Fruit fly (Drosophila melanogaster) whole organism, embryonic: Measurements from ENCODE around the gene CG15922.

Experiments
- Bgb ChIP-seq: fragments of 200-800 bp; sonication (Bioruptor generic); IDR thresholded peaks from 2 replicates; pipeline ENCODE4 v1.3.6; 2022; ENCODE audit warnings: missing biosample characterization, missing genetic modification characterization; ENCODE audit not compliant: partially characterized antibody
- CG10366 ChIP-seq: fragments of 200-800 bp; sonication (Bioruptor generic); IDR thresholded peaks from 2 replicates; pipeline ENCODE4 v1.3.6; 2022; ENCODE audit warnings: missing biosample characterization, missing genetic modification characterization
- CG11696 ChIP-seq: fragments of 200-800 bp; sonication (Bioruptor generic); IDR thresholded peaks from 2 replicates; pipeline ENCODE4 v1.3.6; 2022; ENCODE audit warnings: missing biosample characterization, missing genetic modification characterization
- CG12299 ChIP-seq: fragments of 200-800 bp; sonication (Bioruptor generic); optimal IDR thresholded peaks from 2 replicates; lab custom pipeline; 2018; ENCODE audit warnings: missing biosample characterization, mild to moderate bottlenecking, missing genetic modification characterization
- CG12769 ChIP-seq: fragments of 200-800 bp; sonication (Bioruptor generic); optimal IDR thresholded peaks from 2 replicates; lab custom pipeline; 2019; ENCODE audit warnings: missing biosample characterization, mild to moderate bottlenecking, missing genetic modification characterization, moderate library complexity
- CG13775 ChIP-seq: fragments of 200-800 bp; sonication (Bioruptor generic); optimal IDR thresholded peaks from 3 replicates; lab custom pipeline; 2017; ENCODE audit warnings: missing biosample characterization, mild to moderate bottlenecking, missing genetic modification characterization
- CG13894 ChIP-seq: fragments of 200-800 bp; sonication (Bioruptor generic); optimal IDR thresholded peaks from 3 replicates; lab custom pipeline; 2018; ENCODE audit warnings: missing biosample characterization, mild to moderate bottlenecking, missing genetic modification characterization, moderate library complexity
- CG14667 ChIP-seq: fragments of 200-800 bp; sonication (Bioruptor generic); IDR thresholded peaks from 2 replicates; pipeline ENCODE4 v1.3.6; 2022; ENCODE audit warnings: missing biosample characterization, missing genetic modification characterization
- CG15073 ChIP-seq: fragments of 200-800 bp; sonication (Bioruptor generic); optimal IDR thresholded peaks from 2 replicates; lab custom pipeline; 2016; ENCODE audit warnings: missing biosample characterization, missing genetic modification characterization
- CG16779 ChIP-seq: fragments of 200-800 bp; sonication (Bioruptor generic); IDR thresholded peaks from 2 replicates; pipeline ENCODE4 v1.3.6; 2022; ENCODE audit warnings: missing biosample characterization, missing genetic modification characterization
- CG17802 ChIP-seq: fragments of 200-800 bp; sonication (Bioruptor generic); optimal IDR thresholded peaks from 2 replicates; lab custom pipeline; 2018; ENCODE audit warnings: missing biosample characterization, mild to moderate bottlenecking, missing genetic modification characterization, moderate library complexity
- CG32767 ChIP-seq: fragments of 200-800 bp; sonication (Bioruptor generic); IDR thresholded peaks from 2 replicates; pipeline ENCODE4 v1.3.6; 2022; ENCODE audit warnings: missing biosample characterization, missing genetic modification characterization
- CG4328 ChIP-seq: fragments of 200-800 bp; sonication (Bioruptor generic); optimal IDR thresholded peaks from 3 replicates; lab custom pipeline; 2017; ENCODE audit warnings: missing biosample characterization, missing genetic modification reagents, missing genetic modification characterization
- CG5180 ChIP-seq: fragments of 200-800 bp; sonication (Bioruptor generic); optimal IDR thresholded peaks from 3 replicates; lab custom pipeline; 2017; ENCODE audit warnings: missing biosample characterization, missing genetic modification characterization, mild to moderate bottlenecking, moderate library complexity, missing genetic modification reagents
- CG6765 ChIP-seq: fragments of 200-800 bp; sonication (Bioruptor generic); optimal IDR thresholded peaks from 3 replicates; lab custom pipeline; 2017; ENCODE audit warnings: missing biosample characterization, mild to moderate bottlenecking, missing genetic modification characterization
- CG6813 ChIP-seq: fragments of 200-800 bp; sonication (Bioruptor generic); optimal IDR thresholded peaks from 2 replicates; lab custom pipeline; 2017; ENCODE audit warnings: missing biosample characterization, missing genetic modification characterization, mild to moderate bottlenecking, moderate library complexity, missing genetic modification reagents
- Camta ChIP-seq: fragments of 200-800 bp; sonication (Bioruptor generic); optimal IDR thresholded peaks from 2 replicates; lab custom pipeline; 2016; ENCODE audit warnings: missing biosample characterization, missing genetic modification characterization
- D19B ChIP-seq: fragments of 200-800 bp; sonication (Bioruptor generic); optimal IDR thresholded peaks from 2 replicates; lab custom pipeline; 2017; ENCODE audit warnings: missing biosample characterization, mild to moderate bottlenecking, missing genetic modification characterization
- Fer2 ChIP-seq: fragments of 200-800 bp; sonication (Bioruptor generic); optimal IDR thresholded peaks from 2 replicates; lab custom pipeline; 2018; ENCODE audit warnings: missing biosample characterization, mild to moderate bottlenecking, missing genetic modification characterization, moderate library complexity
- GATAe ChIP-seq: fragments of 200-800 bp; sonication (Bioruptor generic); conservative IDR thresholded peaks from 2 replicates; pipeline ENCODE4 v1.3.6; 2022; ENCODE audit warnings: missing biosample characterization, missing genetic modification characterization
- H15 ChIP-seq: fragments of 200-800 bp; sonication (Bioruptor generic); IDR thresholded peaks from 3 replicates; pipeline ENCODE4 v1.3.6; 2022; ENCODE audit warnings: missing biosample characterization, missing genetic modification characterization
- HLH4C ChIP-seq: fragments of 200-800 bp; sonication (Bioruptor generic); IDR thresholded peaks from 3 replicates; pipeline ENCODE4 v1.3.6; 2022; ENCODE audit warnings: missing biosample characterization, missing genetic modification characterization; ENCODE audit not compliant: partially characterized antibody
- Hmr ChIP-seq: fragments of 200-800 bp; sonication (Bioruptor generic); optimal IDR thresholded peaks from 3 replicates; lab custom pipeline; 2017; ENCODE audit warnings: mild to moderate bottlenecking, missing biosample characterization, missing genetic modification reagents, missing genetic modification characterization
- NC2α ChIP-seq: fragments of 200-800 bp; sonication (Bioruptor generic); optimal IDR thresholded peaks from 2 replicates; lab custom pipeline; 2016; ENCODE audit warnings: missing biosample characterization, missing genetic modification characterization
- Neu2 ChIP-seq: fragments of 200-800 bp; sonication (Bioruptor generic); optimal IDR thresholded peaks from 3 replicates; lab custom pipeline; 2016; ENCODE audit warnings: missing biosample characterization, missing genetic modification characterization, borderline replicate concordance
- Ravus ChIP-seq: fragments of 200-800 bp; sonication (Bioruptor generic); IDR thresholded peaks from 2 replicates; pipeline ENCODE4 v1.3.6; 2022; ENCODE audit warnings: missing biosample characterization, missing genetic modification characterization
- Rx ChIP-seq: fragments of 200-800 bp; sonication (Bioruptor generic); IDR thresholded peaks from 2 replicates; pipeline ENCODE4 v1.3.6; 2022; ENCODE audit warnings: missing biosample characterization, missing genetic modification characterization
- Stat92E ChIP-seq, 3 experiments: fragments of >200 bp in 2 of 3; fragments of 200-800 bp in 1 of 3; sonication (Bioruptor generic) in 1 of 3; optimal IDR thresholded peaks; 2 replicates each; lab custom pipeline; 2017 to 2019; ENCODE audit warnings: missing biosample characterization in 3 of 3, missing genetic modification characterization in 3 of 3, mild to moderate bottlenecking in 1 of 3, moderate library complexity in 1 of 3
- Taf1 ChIP-seq: fragments of 200-800 bp; sonication (Bioruptor generic); IDR thresholded peaks from 2 replicates; pipeline ENCODE4 v1.3.6; 2022; ENCODE audit warnings: missing biosample characterization, missing genetic modification characterization
- Xrp1 ChIP-seq: fragments of 200-800 bp; sonication (Bioruptor generic); IDR thresholded peaks from 2 replicates; pipeline ENCODE4 v1.3.6; 2022; ENCODE audit warnings: missing biosample characterization, missing genetic modification characterization
- ab ChIP-seq: fragments of 200-800 bp; sonication (Bioruptor generic); optimal IDR thresholded peaks from 2 replicates; lab custom pipeline; 2016; ENCODE audit warnings: missing biosample characterization, missing genetic modification characterization
- ac ChIP-seq: fragments of 200-800 bp; sonication (Bioruptor generic); optimal IDR thresholded peaks from 3 replicates; lab custom pipeline; 2017; ENCODE audit warnings: missing biosample characterization, mild to moderate bottlenecking, missing genetic modification characterization
- aop ChIP-seq: fragments of 200-800 bp; sonication (Bioruptor generic); IDR thresholded peaks from 2 replicates; pipeline ENCODE4 v1.3.6; 2022; ENCODE audit warnings: missing biosample characterization, missing genetic modification characterization
- da ChIP-seq: fragments of 200-800 bp; sonication (Bioruptor generic); optimal IDR thresholded peaks from 2 replicates; lab custom pipeline; 2016; ENCODE audit warnings: missing biosample characterization, missing genetic modification characterization
- fd102C ChIP-seq: fragments of 200-800 bp; sonication (Bioruptor generic); optimal IDR thresholded peaks from 2 replicates; lab custom pipeline; 2018; ENCODE audit warnings: missing biosample characterization, mild to moderate bottlenecking, missing genetic modification characterization, moderate library complexity
- grau ChIP-seq: fragments of 200-800 bp; optimal IDR thresholded peaks from 3 replicates; lab custom pipeline; 2019; ENCODE audit warnings: missing biosample characterization, mild to moderate bottlenecking, missing genetic modification characterization, moderate library complexity
- gsb-n ChIP-seq: fragments of 200-800 bp; sonication (Bioruptor generic); optimal IDR thresholded peaks from 3 replicates; lab custom pipeline; 2018; ENCODE audit warnings: missing biosample characterization, mild to moderate bottlenecking, missing genetic modification characterization
- ham ChIP-seq: fragments of 200-800 bp; sonication (Bioruptor generic); IDR thresholded peaks from 2 replicates; pipeline ENCODE4 v1.3.6; 2022; ENCODE audit warnings: missing biosample characterization, missing genetic modification characterization
- hkb ChIP-seq, 2 experiments: fragments of 200-800 bp in 1 of 2; fragments of >200 bp in 1 of 2; sonication (Bioruptor generic) in 1 of 2; IDR thresholded peaks in 1 of 2; optimal IDR thresholded peaks in 1 of 2; 2 replicates each; pipeline versions ENCODE4 v1.3.6 to Lab custom; 2017 to 2022; ENCODE audit warnings: missing biosample characterization in 1 of 2, missing genetic modification characterization in 1 of 2
- knrl ChIP-seq: fragments of 200-800 bp; sonication (Bioruptor generic); IDR thresholded peaks from 3 replicates; pipeline ENCODE4 v1.3.6; 2022; ENCODE audit warnings: missing biosample characterization, missing genetic modification characterization; ENCODE audit not compliant: partially characterized antibody
- lov ChIP-seq, 2 experiments: fragments of 200-800 bp in 1 of 2; fragments of >200 bp in 1 of 2; sonication (Bioruptor generic) in 1 of 2; IDR thresholded peaks in 1 of 2; optimal IDR thresholded peaks in 1 of 2; 2 replicates in 1 of 2; 3 replicates in 1 of 2; pipeline versions ENCODE4 v1.3.6 to Lab custom; 2017 to 2022; ENCODE audit warnings: missing biosample characterization in 1 of 2, missing genetic modification characterization in 1 of 2
- mirr ChIP-seq: fragments of 200-800 bp; sonication (Bioruptor generic); optimal IDR thresholded peaks from 3 replicates; lab custom pipeline; 2018; ENCODE audit warnings: missing biosample characterization, mild to moderate bottlenecking, missing genetic modification characterization
- sens ChIP-seq: fragments of 200-800 bp; sonication (Bioruptor generic); peaks from one replicate; lab custom pipeline; 2016; ENCODE audit warnings: missing biosample characterization, missing genetic modification characterization
- slbo ChIP-seq: fragments of 200-800 bp; sonication (Bioruptor generic); IDR thresholded peaks from 2 replicates; pipeline ENCODE4 v1.3.6; 2022; ENCODE audit warnings: missing biosample characterization, missing genetic modification characterization
- twi ChIP-seq: fragments of 200-800 bp; optimal IDR thresholded peaks from 2 replicates; lab custom pipeline; 2019; ENCODE audit warnings: missing biosample characterization, mild to moderate bottlenecking, missing genetic modification characterization, moderate library complexity
- z ChIP-seq: fragments of 200-800 bp; sonication (Bioruptor generic); IDR thresholded peaks from 3 replicates; pipeline ENCODE4 v1.3.6; 2022; ENCODE audit warnings: missing biosample characterization, missing genetic modification characterization
- zen2 ChIP-seq: fragments of 200-800 bp; sonication (Bioruptor generic); IDR thresholded peaks from 3 replicates; pipeline ENCODE4 v1.3.6; 2022; ENCODE audit warnings: missing biosample characterization, missing genetic modification characterization; ENCODE audit not compliant: partially characterized antibody
- zfh1 ChIP-seq: fragments of 200-800 bp; sonication (Bioruptor generic); IDR thresholded peaks from 3 replicates; pipeline ENCODE4 v1.3.6; 2022; ENCODE audit warnings: missing biosample characterization, missing genetic modification characterization
- zfh2 ChIP-seq: fragments of 200-800 bp; sonication (Bioruptor generic); optimal IDR thresholded peaks from 2 replicates; lab custom pipeline; 2016; ENCODE audit warnings: missing biosample characterization, missing genetic modification characterization

Gene CG15922

DNA sequence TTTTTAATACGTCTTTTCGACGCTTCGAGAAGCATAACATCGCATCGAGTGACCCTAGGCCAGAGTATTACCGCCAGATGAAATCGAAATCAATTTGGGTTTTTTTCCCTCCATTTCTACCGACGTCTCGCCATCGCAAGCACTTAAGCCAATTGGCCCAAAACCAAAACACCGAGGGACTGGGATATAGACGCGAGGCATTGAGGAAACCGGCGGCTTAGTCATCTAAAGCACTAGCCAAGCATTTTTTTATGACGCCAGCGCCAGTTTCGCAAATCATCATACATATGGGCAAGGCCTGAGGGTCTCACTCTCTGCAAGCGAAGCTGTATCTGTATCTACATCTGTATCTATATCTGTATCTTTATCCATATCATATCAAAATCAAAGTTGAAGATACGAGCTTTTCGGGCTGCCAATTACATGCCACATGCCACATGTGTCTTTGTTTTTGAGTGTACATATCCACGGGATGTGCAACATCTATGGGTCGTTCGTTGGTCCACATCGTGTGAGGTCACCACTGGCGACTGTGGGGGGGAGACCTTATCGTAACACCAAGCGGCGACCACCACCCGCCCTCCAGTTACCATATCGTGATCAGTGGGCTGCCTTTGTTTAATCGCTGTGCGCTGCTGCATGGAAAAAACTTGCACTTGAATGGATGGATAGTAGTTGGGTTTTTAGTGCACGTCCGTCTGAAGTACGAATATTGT lies 7.6 kb upstream of the CG15922 start (continued):
- TF ChIP-seq CG4328: no peak
- no peak for TF ChIP-seq zfh2 (GFP tag; lab: Kevin White, UChicago)
- TF ChIP-seq CG6765 (GFP tag; lab: Kevin White, UChicago): no peak
- no peak for TF ChIP-seq D19B (GFP tag; lab: Kevin White, UChicago)
- no peak for TF ChIP-seq zfh1 (GFP tag; lab: Robert Waterston, UW)
- TF ChIP-seq grau (tag; lab: Kevin White, UChicago): no peak
- TF ChIP-seq fd102C (GFP tag; lab: Kevin White, UChicago): no peak
- TF ChIP-seq Bgb (GFP tag; lab: Robert Waterston, UW): no peak
- TF ChIP-seq Hmr (GFP tag; lab: Kevin White, UChicago): no peak
- TF ChIP-seq ac (GFP tag; lab: Kevin White, UChicago): no peak
- no peak for TF ChIP-seq CG13775 (GFP tag; lab: Kevin White, UChicago)
- peak; percentile 37 for TF ChIP-seq sens
- no peak for TF ChIP-seq CG17802 (tag; lab: Kevin White, UChicago)
- TF ChIP-seq Fer2: no peak
- no peak for TF ChIP-seq mirr
- TF ChIP-seq Neu2 (GFP tag; lab: Kevin White, UChicago): no peak
- no peak for TF ChIP-seq Stat92E (GFP tag; optimal IDR thresholded peaks at IDR 0.05; lab: Kevin White, UChicago)
- no peak for TF ChIP-seq Rx (GFP tag; lab: Robert Waterston, UW)
- no peak for TF ChIP-seq CG12299 (tag; lab: Kevin White, UChicago)
- no peak for TF ChIP-seq CG14667 (GFP tag; lab: Robert Waterston, UW)
- no peak for TF ChIP-seq CG11696 (GFP tag; lab: Robert Waterston, UW)
- TF ChIP-seq hkb (optimal IDR thresholded peaks at IDR 0.05; lab: Kevin White, UChicago): no peak
- TF ChIP-seq hkb (GFP tag; IDR thresholded peaks at IDR 0.05; lab: Robert Waterston, UW): no peak
- no peak for TF ChIP-seq CG32767 (GFP tag; lab: Robert Waterston, UW)
- no peak for TF ChIP-seq GATAe (GFP tag; lab: Robert Waterston, UW)
- TF ChIP-seq zen2 (GFP tag; lab: Robert Waterston, UW): no peak
- no peak for TF ChIP-seq lov (optimal IDR thresholded peaks at IDR 0.05; lab: Kevin White, UChicago)
- TF ChIP-seq lov (GFP tag; IDR thresholded peaks at IDR 0.05; lab: Robert Waterston, UW): no peak
- peak; percentile 23 for TF ChIP-seq CG12769 (tag; lab: Kevin White, UChicago)
- no peak for TF ChIP-seq Xrp1 (GFP tag; lab: Robert Waterston, UW)
- TF ChIP-seq CG15073 (GFP tag; lab: Kevin White, UChicago): no peak
- TF ChIP-seq NC2α (GFP tag; lab: Kevin White, UChicago): no peak
- no peak for TF ChIP-seq Camta (GFP tag; lab: Kevin White, UChicago)
- TF ChIP-seq Ravus (GFP tag; lab: Robert Waterston, UW): no peak
- no peak for TF ChIP-seq aop (GFP tag; lab: Robert Waterston, UW)
- TF ChIP-seq slbo (GFP tag; lab: Robert Waterston, UW): no peak
- no peak for TF ChIP-seq HLH4C
- TF ChIP-seq H15: no peak
- peak; percentile 41 for TF ChIP-seq twi (tag; lab: Kevin White, UChicago)
- TF ChIP-seq CG6813 (GFP tag; lab: Kevin White, UChicago): no peak
- peak; percentile 86 for TF ChIP-seq CG13894 (tag; lab: Kevin White, UChicago)
- no peak for TF ChIP-seq gsb-n
- TF ChIP-seq Taf1 (GFP tag; lab: Robert Waterston, UW): no peak
- TF ChIP-seq CG10366 (GFP tag; lab: Robert Waterston, UW): no peak
- TF ChIP-seq CG5180 (GFP tag; lab: Kevin White, UChicago): no peak
- TF ChIP-seq da (GFP tag; lab: Kevin White, UChicago): no peak
- no peak for TF ChIP-seq ab (GFP tag; lab: Kevin White, UChicago)
- TF ChIP-seq ham (GFP tag; lab: Robert Waterston, UW): no peak
- no peak for TF ChIP-seq knrl
- TF ChIP-seq CG16779 (GFP tag; lab: Robert Waterston, UW): no peak
- no peak for TF ChIP-seq z
